Worm (Caenorhabditis elegans): Measurements from ENCODE around the gene Y26G10.6.

DNA sequence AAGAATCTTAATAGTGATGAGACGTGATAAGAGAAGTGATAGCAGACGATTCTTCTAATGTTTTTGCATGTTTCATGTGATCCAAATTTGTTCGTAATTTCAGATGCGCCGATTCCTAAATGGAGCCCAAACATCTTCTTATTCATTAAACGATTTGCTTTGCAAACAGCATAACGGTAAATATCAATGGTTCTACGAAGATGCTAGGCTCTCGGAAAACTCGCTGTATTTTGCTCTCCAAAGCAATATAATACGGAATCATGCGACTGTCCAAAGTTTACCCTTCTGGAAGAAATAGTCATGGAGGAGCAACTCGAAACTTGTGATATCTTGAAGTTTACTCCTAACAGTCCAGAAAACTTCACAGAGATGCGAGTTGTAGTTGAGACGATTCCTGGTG, 6.1 kb downstream of the Y26G10.6 start, which contains the start of gene W06D12.6:
- TF ChIP-seq mdl-1 (tag; optimal IDR thresholded peaks at IDR 0.05) (no peak), unc-39 (tag; optimal IDR thresholded peaks at IDR 0.05) (no peak), nhr-10 (tag; optimal IDR thresholded peaks at IDR 0.05) (no peak), alr-1 (tag; optimal IDR thresholded peaks at IDR 0.05) (no peak), F13H6.1 (tag; optimal IDR thresholded peaks at IDR 0.05) (no peak), skn-1 (tag; optimal IDR thresholded peaks at IDR 0.05) (no peak), ztf-4 (tag; optimal IDR thresholded peaks at IDR 0.05) (no peak), ama-1 (optimal IDR thresholded peaks at IDR 0.05) (no peak), lin-11 (tag; optimal IDR thresholded peaks at IDR 0.05) (no peak), crh-2 (tag; optimal IDR thresholded peaks at IDR 0.05) (no peak), lsy-2 (tag; optimal IDR thresholded peaks at IDR 0.05) (no peak)
